Worm (Caenorhabditis elegans): ENCODE data around the gene snf-12.
A peak's percentile ranks its signal among the peaks of the same experiment; 100 is the strongest.

snf-12 gene

DNA sequence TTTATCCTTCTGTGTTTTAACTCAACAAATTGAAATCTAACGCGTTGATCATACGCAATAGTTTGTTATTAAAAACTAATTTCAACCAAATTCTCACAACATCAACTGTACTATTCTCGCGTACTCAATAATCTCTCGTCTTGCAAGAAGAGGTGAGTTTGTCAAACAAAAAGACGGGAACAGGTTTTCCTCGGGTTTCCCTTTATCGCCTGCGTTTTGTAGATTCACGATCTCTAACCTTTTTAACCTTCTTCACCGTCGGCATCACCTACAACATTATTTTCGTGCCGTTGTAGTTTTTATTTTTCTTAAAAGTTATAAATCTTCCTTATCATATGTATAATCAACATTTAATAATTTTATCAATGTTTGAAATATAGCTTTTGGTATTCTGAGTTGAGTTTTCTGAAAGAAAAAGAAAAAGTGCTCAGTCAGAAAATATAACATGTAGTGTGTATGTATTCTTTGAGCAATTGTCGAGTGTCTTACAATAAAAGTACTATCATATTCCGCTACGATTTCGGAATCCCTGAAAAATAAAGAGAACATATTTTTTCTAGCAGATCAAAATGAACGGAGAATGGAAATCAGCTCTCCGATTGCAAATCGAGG lies at the start of gene snf-12:
Gene snf-12 (plus strand): TSS at position 562 of the 612 bp plus-strand sequence.
- TF ChIP-seq ztf-29 (GFP tag; IDR thresholded peaks at IDR 0.05): no peak
- TF ChIP-seq tab-1 (GFP tag; IDR thresholded peaks at IDR 0.05): no peak
- TF ChIP-seq ref-1 (GFP tag; conservative IDR thresholded peaks at IDR 0.05): no peak
- no peak for TF ChIP-seq flt-1 (GFP tag; IDR thresholded peaks at IDR 0.05)
- TF ChIP-seq T22C8.4 (GFP tag; IDR thresholded peaks at IDR 0.05): no peak
- TF ChIP-seq ztf-23 (GFP tag; IDR thresholded peaks at IDR 0.05): no peak

DNA sequence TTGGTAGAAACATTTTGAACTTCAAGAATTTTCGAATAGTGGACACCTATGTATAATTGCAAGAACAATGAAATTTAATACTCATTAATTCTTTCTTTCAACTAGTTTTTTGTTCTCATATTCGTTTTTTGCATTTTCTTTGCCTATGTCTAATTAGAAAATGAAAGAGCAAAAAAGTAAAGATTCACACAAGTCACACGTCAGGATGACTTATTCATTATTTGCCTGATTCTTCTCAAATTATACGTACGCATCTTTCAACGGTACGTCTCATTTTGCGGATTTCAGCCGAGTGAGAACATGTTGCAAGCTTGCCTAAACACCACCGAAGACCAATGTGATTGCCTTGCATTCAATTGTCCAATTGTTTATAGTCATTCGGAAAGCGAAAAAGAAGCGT lies 48.6 kb upstream of the snf-12 start, which contains the start of gene nmur-1:
Gene nmur-1 (plus strand): TSS at position 301 of the 400 bp plus-strand sequence.
- TF ChIP-seq ztf-29 (GFP tag; IDR thresholded peaks at IDR 0.05): no peak
- no peak for TF ChIP-seq ztf-23 (GFP tag; IDR thresholded peaks at IDR 0.05)
- no peak for TF ChIP-seq klf-2 (GFP tag; conservative IDR thresholded peaks at IDR 0.05)
- TF ChIP-seq tab-1 (GFP tag; IDR thresholded peaks at IDR 0.05): no peak
- no peak for TF ChIP-seq cog-1 (tag; optimal IDR thresholded peaks at IDR 0.05)
- TF ChIP-seq med-1 (GFP tag; optimal IDR thresholded peaks at IDR 0.05; ENCODE audit: insufficient read depth): no peak
- no peak for TF ChIP-seq ref-1 (GFP tag; conservative IDR thresholded peaks at IDR 0.05)
- no peak for TF ChIP-seq flt-1 (GFP tag; IDR thresholded peaks at IDR 0.05)
- TF ChIP-seq T22C8.4 (GFP tag; IDR thresholded peaks at IDR 0.05): no peak

DNA sequence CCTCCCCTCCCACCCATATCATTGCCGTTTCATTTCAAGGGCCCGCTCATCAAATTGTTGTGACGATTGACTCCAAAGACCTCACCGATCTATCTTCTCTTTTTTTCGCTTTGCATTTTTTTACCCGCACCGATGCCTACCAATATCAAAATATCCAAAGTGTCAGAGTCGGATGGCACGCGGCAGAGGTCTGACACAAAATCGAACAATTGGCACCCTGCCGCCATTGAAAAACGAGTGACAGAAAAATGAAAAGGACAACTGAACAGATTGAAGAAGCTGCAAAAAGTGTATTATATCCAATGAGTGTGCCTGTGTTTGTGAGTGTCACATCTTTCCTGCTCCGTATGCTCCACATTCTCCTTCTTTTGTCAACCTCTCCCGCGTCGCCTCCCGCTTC lies 42.8 kb upstream of the snf-12 start:
- TF ChIP-seq med-1 (GFP tag; optimal IDR thresholded peaks at IDR 0.05; ENCODE audit: insufficient read depth) (no peak), ztf-23 (GFP tag; IDR thresholded peaks at IDR 0.05) (no peak), cog-1 (tag; optimal IDR thresholded peaks at IDR 0.05) (no peak)

DNA sequence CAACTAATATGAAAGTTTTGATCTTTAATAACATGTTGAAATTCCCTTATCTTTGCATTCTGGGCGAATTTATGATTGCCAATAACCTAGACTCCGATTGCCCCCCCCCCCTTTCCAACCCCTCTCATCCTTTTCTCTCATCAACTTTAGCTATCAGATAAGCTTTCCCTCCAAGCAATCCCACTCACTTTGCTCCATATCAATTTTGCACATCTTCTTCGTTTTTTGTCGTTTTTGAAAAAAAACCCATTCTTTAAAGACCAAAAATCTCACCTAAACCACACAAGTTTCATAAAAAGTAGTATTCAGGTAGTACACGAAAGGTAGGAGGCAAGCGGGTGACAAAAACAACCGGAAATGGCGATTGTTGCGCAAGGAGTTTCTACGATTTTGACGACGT lies 41.4 kb upstream of the snf-12 start, which contains the start of gene twk-18:
Gene twk-18 (plus strand): TSS at position 301 of the 400 bp plus-strand sequence.
- TF ChIP-seq tab-1 (GFP tag; IDR thresholded peaks at IDR 0.05) (no peak), flt-1 (GFP tag; IDR thresholded peaks at IDR 0.05) (no peak), klf-2 (GFP tag; conservative IDR thresholded peaks at IDR 0.05) (no peak), ztf-23 (GFP tag; IDR thresholded peaks at IDR 0.05) (no peak), med-1 (GFP tag; optimal IDR thresholded peaks at IDR 0.05; ENCODE audit: insufficient read depth) (no peak), ref-1 (GFP tag; conservative IDR thresholded peaks at IDR 0.05) (no peak), cog-1 (tag; optimal IDR thresholded peaks at IDR 0.05) (no peak), T22C8.4 (GFP tag; IDR thresholded peaks at IDR 0.05) (no peak), ztf-29 (GFP tag; IDR thresholded peaks at IDR 0.05) (no peak)

DNA sequence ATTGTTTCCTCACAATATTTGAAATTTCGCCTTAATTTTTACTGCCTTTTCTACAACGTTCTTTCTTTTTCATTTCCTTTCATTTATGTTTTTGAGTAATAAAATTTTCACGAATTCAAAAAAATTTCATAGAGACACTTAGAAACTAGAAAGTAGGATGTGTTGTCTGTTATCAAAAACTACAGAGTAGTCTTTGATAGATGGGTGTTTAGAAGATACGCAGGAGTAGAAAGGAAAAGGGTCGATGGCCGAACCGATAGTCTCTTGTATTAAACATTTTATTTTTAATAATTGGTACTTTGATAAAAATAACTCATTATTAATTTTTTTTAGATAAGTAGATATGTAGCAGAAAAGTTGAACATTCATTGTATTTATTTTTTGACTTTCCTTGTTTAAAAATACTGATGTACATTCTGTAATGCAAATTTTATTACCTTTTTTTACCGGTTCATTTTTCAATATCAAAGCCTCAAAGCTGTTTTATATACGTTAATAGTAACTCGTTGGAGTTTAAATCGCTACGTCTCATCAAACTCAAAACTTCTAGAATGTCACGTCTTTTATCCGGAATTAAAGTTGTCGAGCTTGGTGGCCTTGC lies 37.3 kb upstream of the snf-12 start, which contains the start of gene C24A3.4:
Gene C24A3.4 (plus strand): TSS at position 551 of the 601 bp plus-strand sequence.
- TF ChIP-seq ztf-29 (GFP tag; IDR thresholded peaks at IDR 0.05): no peak
- no peak for TF ChIP-seq tab-1 (GFP tag; IDR thresholded peaks at IDR 0.05)
- TF ChIP-seq T22C8.4 (GFP tag; IDR thresholded peaks at IDR 0.05): no peak
- no peak for TF ChIP-seq med-1 (GFP tag; optimal IDR thresholded peaks at IDR 0.05; ENCODE audit: insufficient read depth)
- TF ChIP-seq flt-1 (GFP tag; IDR thresholded peaks at IDR 0.05): no peak
- no peak for TF ChIP-seq cog-1 (tag; optimal IDR thresholded peaks at IDR 0.05)
- no peak for TF ChIP-seq ref-1 (GFP tag; conservative IDR thresholded peaks at IDR 0.05)
- TF ChIP-seq klf-2 (GFP tag; conservative IDR thresholded peaks at IDR 0.05): no peak
- TF ChIP-seq ztf-23 (GFP tag; IDR thresholded peaks at IDR 0.05): no peak

DNA sequence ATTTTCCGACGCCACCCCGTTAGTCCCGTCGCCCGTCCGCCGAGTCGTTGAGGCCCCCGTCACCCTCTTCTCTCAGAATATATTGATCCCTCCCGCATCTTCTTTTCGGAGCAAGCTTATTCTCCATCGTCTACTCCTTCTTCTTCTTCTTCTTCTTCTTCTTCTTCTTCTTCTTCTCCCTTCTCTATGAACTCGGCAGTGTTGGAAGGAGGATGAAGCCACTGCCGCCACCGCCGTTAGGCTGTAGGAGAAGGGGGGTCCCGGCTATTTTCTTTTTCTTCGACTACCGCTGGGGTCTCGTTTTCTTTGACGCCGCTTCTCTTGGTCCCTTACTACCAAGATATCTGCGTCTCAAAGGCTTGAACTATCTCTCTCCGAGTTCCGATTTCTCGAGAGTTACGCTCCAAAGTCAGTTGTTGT lies 33.7 kb upstream of the snf-12 start:
- TF ChIP-seq flt-1 (GFP tag; IDR thresholded peaks at IDR 0.05) (0 out of 2 replicates have a peak, but pooled peaks have one; percentile 35), ztf-29 (GFP tag; IDR thresholded peaks at IDR 0.05) (no peak), ztf-23 (GFP tag; IDR thresholded peaks at IDR 0.05) (0 out of 2 replicates have a peak, but pooled peaks have one; percentile 52), cog-1 (tag; optimal IDR thresholded peaks at IDR 0.05) (peak; percentile 7), ref-1 (GFP tag; conservative IDR thresholded peaks at IDR 0.05) (no peak), tab-1 (GFP tag; IDR thresholded peaks at IDR 0.05) (no peak), med-1 (GFP tag; optimal IDR thresholded peaks at IDR 0.05; ENCODE audit: insufficient read depth) (no peak), klf-2 (GFP tag; conservative IDR thresholded peaks at IDR 0.05) (no peak), T22C8.4 (GFP tag; IDR thresholded peaks at IDR 0.05) (no peak)

DNA sequence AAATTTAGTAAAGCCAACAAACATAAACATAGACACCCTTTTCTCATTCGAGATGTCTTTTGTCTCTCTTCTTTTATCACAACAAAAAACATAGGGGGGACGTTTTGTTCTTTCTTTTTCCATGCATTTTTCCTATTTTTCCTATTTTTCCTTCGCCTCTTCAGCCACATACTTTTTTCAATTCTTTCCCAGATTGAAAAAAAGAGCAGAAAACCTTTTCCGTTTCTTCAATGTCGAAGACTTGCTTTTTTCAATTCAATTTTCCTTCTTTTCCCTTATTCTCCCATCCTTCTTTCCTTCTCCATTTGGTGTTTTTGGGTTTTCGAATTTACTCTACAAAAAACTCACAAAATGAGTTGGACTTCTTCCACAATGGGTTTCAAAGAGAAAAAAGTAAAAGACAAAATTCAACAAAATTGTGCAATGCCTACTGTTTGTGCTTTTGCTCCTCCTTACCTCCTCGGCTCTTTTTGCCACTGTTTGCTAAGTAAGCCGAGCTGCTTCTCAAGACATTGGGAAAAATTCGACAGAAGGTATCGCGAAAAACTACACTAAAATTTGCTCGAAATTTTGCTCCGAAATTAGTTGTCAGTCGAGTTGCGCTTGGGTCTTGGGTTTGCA lies 32.7 kb upstream of the snf-12 start:
- no peak for TF ChIP-seq cog-1 (tag; optimal IDR thresholded peaks at IDR 0.05)
- TF ChIP-seq flt-1 (GFP tag; IDR thresholded peaks at IDR 0.05): no peak
- no peak for TF ChIP-seq klf-2 (GFP tag; conservative IDR thresholded peaks at IDR 0.05)
- no peak for TF ChIP-seq ref-1 (GFP tag; conservative IDR thresholded peaks at IDR 0.05)
- TF ChIP-seq T22C8.4 (GFP tag; IDR thresholded peaks at IDR 0.05): no peak
- no peak for TF ChIP-seq tab-1 (GFP tag; IDR thresholded peaks at IDR 0.05)
- no peak for TF ChIP-seq ztf-23 (GFP tag; IDR thresholded peaks at IDR 0.05)
- no peak for TF ChIP-seq ztf-29 (GFP tag; IDR thresholded peaks at IDR 0.05)
- no peak for TF ChIP-seq med-1 (GFP tag; optimal IDR thresholded peaks at IDR 0.05; ENCODE audit: insufficient read depth)

DNA sequence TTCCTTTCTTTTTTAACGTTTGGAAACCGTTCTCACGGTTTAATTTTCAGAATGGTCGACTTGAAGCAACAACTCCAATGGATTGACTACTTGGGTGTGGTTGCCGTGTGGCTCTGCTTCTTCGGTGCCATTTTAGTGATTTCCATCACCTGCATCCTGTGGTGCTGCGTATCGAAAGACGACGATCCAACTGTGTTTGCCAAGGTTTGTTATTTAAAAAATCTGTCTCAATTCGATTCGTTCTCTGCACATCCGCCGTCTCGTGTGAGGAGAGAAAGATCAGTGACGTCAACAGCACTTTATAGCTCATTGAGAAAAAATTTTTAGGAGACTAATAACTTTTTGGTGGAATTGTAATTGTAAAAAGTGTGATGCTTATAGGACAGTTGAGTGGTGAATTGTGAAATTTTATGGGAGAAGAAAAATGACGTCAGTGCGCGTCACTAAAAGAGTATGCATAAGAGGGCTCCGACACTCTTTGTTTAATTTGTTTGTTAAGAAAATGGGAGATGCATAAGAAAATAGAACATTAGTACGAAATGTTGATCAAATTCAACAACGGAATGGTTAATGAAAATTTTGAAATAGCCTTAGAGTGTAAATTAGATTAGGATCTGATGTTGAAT lies 31.7 kb upstream of the snf-12 start, which contains the start of gene C24A3.2:
Gene C24A3.2 (plus strand): TSS at position 51 of the 626 bp plus-strand sequence.
- TF ChIP-seq tab-1 (GFP tag; IDR thresholded peaks at IDR 0.05) (no peak), T22C8.4 (GFP tag; IDR thresholded peaks at IDR 0.05) (no peak)

DNA sequence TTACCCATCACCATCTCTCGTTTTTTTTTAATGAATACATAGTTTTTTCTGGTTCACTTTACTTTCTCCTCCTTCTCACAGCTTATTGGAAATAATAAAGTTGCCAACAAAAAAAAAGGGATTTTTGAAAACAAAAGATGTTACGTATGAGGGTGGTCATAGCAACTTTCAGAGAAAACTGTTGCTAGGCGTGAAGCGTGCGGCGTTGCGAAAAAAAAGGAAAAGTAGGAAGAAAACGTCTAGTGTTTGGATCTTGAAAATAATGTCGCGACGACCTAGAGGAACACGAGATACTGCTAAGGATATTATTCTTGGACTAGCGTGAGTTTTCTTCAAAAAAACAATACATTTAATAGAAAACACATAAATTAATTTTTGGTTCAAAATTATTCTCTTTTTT lies 30.5 kb upstream of the snf-12 start, which contains the start of gene C24A3.1:
Gene C24A3.1 (plus strand): TSS at position 263 of the 400 bp plus-strand sequence.
- no peak for TF ChIP-seq ref-1 (GFP tag; conservative IDR thresholded peaks at IDR 0.05)
- TF ChIP-seq T22C8.4 (GFP tag; IDR thresholded peaks at IDR 0.05): no peak
- no peak for TF ChIP-seq med-1 (GFP tag; optimal IDR thresholded peaks at IDR 0.05; ENCODE audit: insufficient read depth)
- no peak for TF ChIP-seq ztf-23 (GFP tag; IDR thresholded peaks at IDR 0.05)
- no peak for TF ChIP-seq klf-2 (GFP tag; conservative IDR thresholded peaks at IDR 0.05)
- no peak for TF ChIP-seq flt-1 (GFP tag; IDR thresholded peaks at IDR 0.05)
- TF ChIP-seq cog-1 (tag; optimal IDR thresholded peaks at IDR 0.05): no peak
- no peak for TF ChIP-seq ztf-29 (GFP tag; IDR thresholded peaks at IDR 0.05)
- no peak for TF ChIP-seq tab-1 (GFP tag; IDR thresholded peaks at IDR 0.05)
